Worm (Caenorhabditis elegans) whole organism, late embryonic: ENCODE data around the gene nhr-90.

Experiments used
- C08G9.2 ChIP-seq: sonication (generic microtip); optimal IDR thresholded peaks from 2 replicates; lab custom pipeline; 2016; ENCODE audit warnings: mild to moderate bottlenecking, missing genetic modification characterization, moderate library complexity, missing compliant biosample characterization
- C38D4.7 ChIP-seq: fragments of 200-800 bp; sonication (Bioruptor generic); optimal IDR thresholded peaks from 2 replicates; lab custom pipeline; 2018; ENCODE audit warnings: mild to moderate bottlenecking, missing genetic modification characterization, moderate library complexity, missing compliant biosample characterization
- F13H6.1 ChIP-seq: sonication (generic microtip); optimal IDR thresholded peaks from 2 replicates; lab custom pipeline; 2016; ENCODE audit warnings: missing genetic modification characterization, missing compliant biosample characterization
- K02D7.2 ChIP-seq: sonication (generic microtip); optimal IDR thresholded peaks from 2 replicates; lab custom pipeline; 2017; ENCODE audit warnings: mild to moderate bottlenecking, missing genetic modification characterization, missing compliant biosample characterization
- K09A11.1 ChIP-seq: sonication (generic microtip); optimal IDR thresholded peaks from 2 replicates; lab custom pipeline; 2017; ENCODE audit warnings: antibody characterized with exemption, mild to moderate bottlenecking, missing genetic modification characterization, missing compliant biosample characterization; ENCODE audit not compliant: insufficient read depth
- T23F11.4 ChIP-seq: fragments of 200-800 bp; sonication (Bioruptor generic); optimal IDR thresholded peaks from 2 replicates; lab custom pipeline; 2018; ENCODE audit warnings: mild to moderate bottlenecking, missing genetic modification characterization, missing compliant biosample characterization
- Y22D7AL.16 ChIP-seq: sonication (generic microtip); optimal IDR thresholded peaks from 2 replicates; lab custom pipeline; 2016; ENCODE audit warnings: missing genetic modification characterization, missing compliant biosample characterization
- ahr-1 ChIP-seq: sonication (generic microtip); optimal IDR thresholded peaks from 2 replicates; lab custom pipeline; 2016; ENCODE audit warnings: missing genetic modification characterization, missing compliant biosample characterization
- ceh-18 ChIP-seq: sonication (generic microtip); optimal IDR thresholded peaks from 2 replicates; lab custom pipeline; 2016; ENCODE audit warnings: missing genetic modification characterization, missing compliant biosample characterization
- ceh-19 ChIP-seq: fragments of 200-800 bp; sonication (Bioruptor generic); optimal IDR thresholded peaks from 2 replicates; lab custom pipeline; 2018; ENCODE audit warnings: mild to moderate bottlenecking, missing genetic modification characterization, missing compliant biosample characterization
- ceh-22 ChIP-seq: sonication (generic microtip); optimal IDR thresholded peaks from 2 replicates; lab custom pipeline; 2017; ENCODE audit warnings: missing biosample characterization, missing genetic modification characterization
- ceh-34 ChIP-seq: sonication (generic microtip); optimal IDR thresholded peaks from 2 replicates; lab custom pipeline; 2016; ENCODE audit warnings: mild to moderate bottlenecking, missing genetic modification characterization, missing compliant biosample characterization
- ceh-45 ChIP-seq: fragments of 200-800 bp; sonication (Bioruptor generic); IDR thresholded peaks from 2 replicates; pipeline ENCODE4 v1.3.6; 2022; ENCODE audit warnings: missing genetic modification reagents, missing genetic modification characterization, missing compliant biosample characterization
- ceh-6 ChIP-seq: fragments of 200-800 bp; sonication (Bioruptor generic); optimal IDR thresholded peaks from 2 replicates; lab custom pipeline; 2018; ENCODE audit warnings: mild to moderate bottlenecking, missing genetic modification characterization, missing compliant biosample characterization
- ceh-9 ChIP-seq: sonication (generic microtip); optimal IDR thresholded peaks from 2 replicates; lab custom pipeline; 2016; ENCODE audit warnings: mild to moderate bottlenecking, missing genetic modification characterization, inconsistent platforms, missing compliant biosample characterization
- dve-1 ChIP-seq: sonication (generic microtip); optimal IDR thresholded peaks from 2 replicates; lab custom pipeline; 2017; ENCODE audit warnings: antibody characterized with exemption, mild to moderate bottlenecking, missing genetic modification characterization, missing compliant biosample characterization
- elt-2 ChIP-seq: sonication (generic microtip); optimal IDR thresholded peaks from 2 replicates; lab custom pipeline; 2016; ENCODE audit warnings: missing genetic modification reagents, missing genetic modification characterization, missing compliant biosample characterization
- elt-4 ChIP-seq: sonication (generic microtip); optimal IDR thresholded peaks from 2 replicates; lab custom pipeline; 2016; ENCODE audit warnings: missing genetic modification characterization, missing compliant biosample characterization
- ets-4 ChIP-seq: sonication (generic microtip); optimal IDR thresholded peaks from 2 replicates; lab custom pipeline; 2016; ENCODE audit warnings: missing genetic modification characterization, missing compliant biosample characterization
- eyg-1 ChIP-seq: sonication (generic microtip); optimal IDR thresholded peaks from 2 replicates; lab custom pipeline; 2016; ENCODE audit warnings: missing genotype, missing genetic modification characterization, missing compliant biosample characterization
- fax-1 ChIP-seq: sonication (generic microtip); optimal IDR thresholded peaks from 2 replicates; lab custom pipeline; 2016; ENCODE audit warnings: missing genotype, missing genetic modification characterization, missing compliant biosample characterization
- fkh-10 ChIP-seq: fragments of 150-350 bp; optimal IDR thresholded peaks from 2 replicates; lab custom pipeline; 2014; ENCODE audit warnings: missing biosample characterization, missing genetic modification reagents, missing genetic modification characterization
- gmeb-2 ChIP-seq: sonication (generic microtip); optimal IDR thresholded peaks from 2 replicates; lab custom pipeline; 2016; ENCODE audit warnings: missing genetic modification characterization, inconsistent platforms, missing compliant biosample characterization
- hlh-30 ChIP-seq: sonication (generic microtip); optimal IDR thresholded peaks from 2 replicates; lab custom pipeline; 2017; ENCODE audit warnings: antibody characterized with exemption, missing genetic modification characterization, missing compliant biosample characterization; ENCODE audit not compliant: insufficient read depth
- hlh-6 ChIP-seq: sonication (generic microtip); optimal IDR thresholded peaks from 2 replicates; lab custom pipeline; 2016; ENCODE audit warnings: missing genotype, missing genetic modification characterization, missing compliant biosample characterization
- hlh-8 ChIP-seq: sonication (generic microtip); optimal IDR thresholded peaks from 2 replicates; lab custom pipeline; 2016; ENCODE audit warnings: missing genotype, missing genetic modification characterization, missing compliant biosample characterization
- lim-6 ChIP-seq: sonication (generic microtip); optimal IDR thresholded peaks from 2 replicates; lab custom pipeline; 2016; ENCODE audit warnings: missing genetic modification characterization, missing compliant biosample characterization
- mec-3 ChIP-seq: sonication (generic microtip); optimal IDR thresholded peaks from 2 replicates; lab custom pipeline; 2016; ENCODE audit warnings: borderline replicate concordance, missing genetic modification characterization, missing compliant biosample characterization
- nfya-1 ChIP-seq: sonication (generic microtip); optimal IDR thresholded peaks from 2 replicates; lab custom pipeline; 2017; ENCODE audit warnings: missing genetic modification characterization, mild to moderate bottlenecking, missing compliant biosample characterization, antibody characterized with exemption, moderate library complexity
- nhr-11 ChIP-seq: fragments of 150-350 bp; optimal IDR thresholded peaks from 2 replicates; lab custom pipeline; 2014; ENCODE audit warnings: missing biosample characterization, missing genetic modification characterization
- npax-4 ChIP-seq: sonication (generic microtip); optimal IDR thresholded peaks from 2 replicates; lab custom pipeline; 2016; ENCODE audit warnings: missing genetic modification characterization, missing compliant biosample characterization
- pag-3 ChIP-seq: sonication (generic microtip); optimal IDR thresholded peaks from 2 replicates; lab custom pipeline; 2016; ENCODE audit warnings: missing compliant biosample characterization, missing genetic modification characterization, borderline replicate concordance
- pat-9 ChIP-seq: fragments of 200-800 bp; sonication (Bioruptor generic); optimal IDR thresholded peaks from 2 replicates; lab custom pipeline; 2018; ENCODE audit warnings: mild to moderate bottlenecking, missing genetic modification characterization, moderate library complexity, missing compliant biosample characterization
- pax-1 ChIP-seq: fragments of 150-350 bp; optimal IDR thresholded peaks from 2 replicates; lab custom pipeline; 2014; ENCODE audit warnings: missing biosample characterization, missing genetic modification characterization
- pha-2 ChIP-seq: sonication (generic microtip); optimal IDR thresholded peaks from 2 replicates; lab custom pipeline; 2017; ENCODE audit warnings: mild to moderate bottlenecking, missing genetic modification characterization, missing compliant biosample characterization
- pha-4 ChIP-seq: fragments of 150-350 bp; optimal IDR thresholded peaks from 2 replicates; lab custom pipeline; 2018; ENCODE audit warnings: missing biosample characterization, missing genetic modification reagents, missing genetic modification characterization
- pqm-1 ChIP-seq: sonication (generic microtip); optimal IDR thresholded peaks from 2 replicates; lab custom pipeline; 2016; ENCODE audit warnings: missing genetic modification characterization, missing compliant biosample characterization
- pros-1 ChIP-seq: fragments of 150-350 bp; optimal IDR thresholded peaks from 2 replicates; lab custom pipeline; 2014; ENCODE audit warnings: missing biosample characterization, missing genetic modification reagents, missing genetic modification characterization
- ref-2 ChIP-seq: sonication (generic microtip); optimal IDR thresholded peaks from 2 replicates; lab custom pipeline; 2016; ENCODE audit warnings: missing genetic modification characterization, missing compliant biosample characterization
- rnt-1 ChIP-seq: sonication (generic microtip); optimal IDR thresholded peaks from 2 replicates; lab custom pipeline; 2016; ENCODE audit warnings: missing genetic modification characterization, missing compliant biosample characterization
- sox-4 ChIP-seq: sonication (generic microtip); optimal IDR thresholded peaks from 2 replicates; lab custom pipeline; 2017; ENCODE audit warnings: mild to moderate bottlenecking, missing genetic modification characterization, inconsistent platforms, missing compliant biosample characterization
- syd-9 ChIP-seq: sonication (generic microtip); optimal IDR thresholded peaks from 2 replicates; lab custom pipeline; 2016; ENCODE audit warnings: mild to moderate bottlenecking, missing genetic modification characterization, moderate library complexity, missing compliant biosample characterization
- tbx-2 ChIP-seq: sonication (generic microtip); optimal IDR thresholded peaks from 2 replicates; lab custom pipeline; 2016; ENCODE audit warnings: missing genetic modification characterization, missing compliant biosample characterization
- tbx-7 ChIP-seq: sonication (generic microtip); optimal IDR thresholded peaks from 2 replicates; lab custom pipeline; 2016; ENCODE audit warnings: missing genotype, missing genetic modification characterization, missing compliant biosample characterization
- ttx-3 ChIP-seq: sonication (generic microtip); optimal IDR thresholded peaks from 2 replicates; lab custom pipeline; 2016; ENCODE audit warnings: missing genetic modification reagents, missing genetic modification characterization, missing compliant biosample characterization
- unc-3 ChIP-seq, 2 experiments: fragments of 200-800 bp in 1 of 2; sonication (Bioruptor generic) in 1 of 2; sonication (generic microtip) in 1 of 2; conservative IDR thresholded peaks in 1 of 2; optimal IDR thresholded peaks in 1 of 2; 2 replicates each; pipeline versions ENCODE4 v1.3.6 to Lab custom; 2016 to 2022; ENCODE audit warnings: missing compliant biosample characterization in 2 of 2, missing genetic modification characterization in 2 of 2, missing genetic modification reagents in 1 of 2
- unc-55 ChIP-seq: sonication (generic microtip); optimal IDR thresholded peaks from 2 replicates; lab custom pipeline; 2017; ENCODE audit warnings: missing biosample characterization, missing genetic modification reagents, missing genetic modification characterization
- zip-5 ChIP-seq: sonication (generic microtip); optimal IDR thresholded peaks from 2 replicates; lab custom pipeline; 2016; ENCODE audit warnings: missing genetic modification characterization, missing compliant biosample characterization

Gene nhr-90

ce11 chrV:646888-647287, 36.6 kb downstream of the nhr-90 start, which contains the start of gene ugt-42:
Gene ugt-42 (plus strand): TSS chrV:647188.
- no peak for TF ChIP-seq hlh-8 (tag; lab: Kevin White, UChicago)
- TF ChIP-seq unc-3 (GFP tag; conservative IDR thresholded peaks at IDR 0.05; lab: Robert Waterston, UW) = no peak
- TF ChIP-seq unc-3 (tag; optimal IDR thresholded peaks at IDR 0.05; lab: Kevin White, UChicago) = no peak
- TF ChIP-seq pax-1 (tag; lab: Kevin White, UChicago) = no peak
- TF ChIP-seq elt-4 = no peak
- TF ChIP-seq ref-2 (tag; lab: Kevin White, UChicago) = no peak
- TF ChIP-seq mec-3 (tag; lab: Kevin White, UChicago) = no peak
- no peak for TF ChIP-seq elt-2 (tag; lab: Kevin White, UChicago)
- TF ChIP-seq K09A11.1 = no peak
- no peak for TF ChIP-seq C38D4.7
- TF ChIP-seq pha-4 (tag; lab: Kevin White, UChicago) = no peak
- no peak for TF ChIP-seq ceh-19 (GFP tag; lab: Kevin White, UChicago)
- TF ChIP-seq T23F11.4 (GFP tag; lab: Kevin White, UChicago) = no peak
- TF ChIP-seq pros-1 = no peak
- no peak for TF ChIP-seq pha-2 (tag; lab: Kevin White, UChicago)
- TF ChIP-seq ceh-45 (GFP tag; lab: Robert Waterston, UW) = no peak
- no peak for TF ChIP-seq rnt-1 (tag; lab: Kevin White, UChicago)
- no peak for TF ChIP-seq fkh-10
- TF ChIP-seq ceh-18 (tag; lab: Kevin White, UChicago) = no peak
- no peak for TF ChIP-seq nhr-11 (tag; lab: Kevin White, UChicago)
- no peak for TF ChIP-seq syd-9

ce11 chrV:652940-653339, 42.6 kb downstream of the nhr-90 start, which contains the start of gene srj-5:
Gene srj-5 (minus strand): TSS chrV:653040.
- TF ChIP-seq Y22D7AL.16 (no peak), zip-5 (tag; lab: Kevin White, UChicago) (no peak), unc-55 (GFP tag; lab: Kevin White, UChicago) (no peak), hlh-6 (no peak), pqm-1 (no peak), pag-3 (tag; lab: Kevin White, UChicago) (no peak), ceh-9 (no peak), fax-1 (tag; lab: Kevin White, UChicago) (no peak), dve-1 (tag; lab: Kevin White, UChicago) (no peak)
- TF ChIP-seq, all 69 proteins: peak for 0

- no peak for TF ChIP-seq Y22D7AL.16
- TF ChIP-seq nfya-1 (tag; lab: Kevin White, UChicago) = no peak
- no peak for TF ChIP-seq K09A11.1
- TF ChIP-seq ets-4 = no peak
- no peak for TF ChIP-seq pax-1 (tag; lab: Kevin White, UChicago)
- TF ChIP-seq elt-4 = no peak
- no peak for TF ChIP-seq unc-3 (GFP tag; conservative IDR thresholded peaks at IDR 0.05; lab: Robert Waterston, UW)
- no peak for TF ChIP-seq unc-3 (tag; optimal IDR thresholded peaks at IDR 0.05; lab: Kevin White, UChicago)
- no peak for TF ChIP-seq lim-6
- no peak for TF ChIP-seq ttx-3 (tag; lab: Kevin White, UChicago)
- TF ChIP-seq ceh-19 (GFP tag; lab: Kevin White, UChicago) = no peak
- no peak for TF ChIP-seq tbx-7 (tag; lab: Kevin White, UChicago)
- no peak for TF ChIP-seq syd-9
- TF ChIP-seq C08G9.2 (tag; lab: Kevin White, UChicago) = no peak
- no peak for TF ChIP-seq hlh-8 (tag; lab: Kevin White, UChicago)
- TF ChIP-seq tbx-2 (tag; lab: Kevin White, UChicago) = no peak
- no peak for TF ChIP-seq hlh-30
Observed at ce11 chrV:654402-654801, 44.1 kb downstream of the nhr-90 start, which contains the start of gene srj-6. Gene srj-6 (minus strand): TSS chrV:654502.

ce11 chrV:655823-656222, 45.5 kb downstream of the nhr-90 start, which contains the start of gene srh-245:
Gene srh-245 (minus strand): TSS chrV:655923.
- TF ChIP-seq pat-9 (tag; lab: Kevin White, UChicago) (no peak), F13H6.1 (tag; lab: Kevin White, UChicago) (no peak), ceh-34 (tag; lab: Kevin White, UChicago) (no peak), ahr-1 (tag; lab: Kevin White, UChicago) (no peak), rnt-1 (tag; lab: Kevin White, UChicago) (no peak), ceh-22 (tag; lab: Kevin White, UChicago) (no peak), npax-4 (tag; lab: Kevin White, UChicago) (no peak), gmeb-2 (tag; lab: Kevin White, UChicago) (no peak), pag-3 (tag; lab: Kevin White, UChicago) (no peak), eyg-1 (tag; lab: Kevin White, UChicago) (no peak), fax-1 (tag; lab: Kevin White, UChicago) (no peak), C08G9.2 (tag; lab: Kevin White, UChicago) (no peak), ceh-6 (GFP tag; lab: Kevin White, UChicago) (no peak), K02D7.2 (tag; lab: Kevin White, UChicago) (no peak), sox-4 (tag; lab: Kevin White, UChicago) (no peak), pros-1 (no peak)
